Fruit fly (Drosophila melanogaster) Kc167 (cell line): ENCODE measurements around the gene Gr97a.

Experiments used
- Myc ChIP-seq: fragments of >200 bp; optimal IDR thresholded peaks from 2 replicates; lab custom pipeline; 2017; ENCODE audit warnings: missing external identifiers
- Sin3A ChIP-seq: fragments of >200 bp; optimal IDR thresholded peaks from 2 replicates; lab custom pipeline; 2018; ENCODE audit warnings: missing external identifiers
- h ChIP-seq: fragments of >200 bp; optimal IDR thresholded peaks from 3 replicates; lab custom pipeline; 2018; ENCODE audit warnings: missing external identifiers
- insv ChIP-seq: fragments of >200 bp; optimal IDR thresholded peaks from 3 replicates; lab custom pipeline; 2018; ENCODE audit warnings: missing external identifiers
- psq ChIP-seq: fragments of >200 bp; optimal IDR thresholded peaks from 2 replicates; lab custom pipeline; 2017; ENCODE audit warnings: missing external identifiers
- ttk ChIP-seq: sonication (Bioruptor generic); optimal IDR thresholded peaks from 2 replicates; lab custom pipeline; 2017; ENCODE audit warnings: missing external identifiers

Gene Gr97a

DNA sequence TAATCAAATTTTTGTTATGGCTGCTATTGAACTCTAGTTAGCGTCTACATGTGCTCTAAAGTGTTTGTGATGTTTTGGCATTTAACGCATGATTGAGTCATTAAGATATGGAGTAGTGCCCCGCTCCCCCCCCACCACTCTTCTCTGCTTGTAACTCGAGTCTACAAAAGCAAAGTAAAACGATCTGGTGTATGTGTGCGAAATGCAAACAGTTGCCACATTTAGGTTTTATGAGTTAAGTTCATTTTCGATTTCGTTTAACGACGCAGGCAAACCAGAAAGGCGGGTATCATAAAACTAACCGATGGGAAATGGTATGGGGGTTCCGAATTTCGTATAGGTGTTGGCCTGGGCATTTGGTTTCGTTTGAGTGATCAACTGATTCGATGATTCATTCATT, 31.8 kb downstream of the Gr97a start:
- no peak for TF ChIP-seq Myc (lab: Kevin White, UChicago)
- TF ChIP-seq Sin3A: no peak

DNA sequence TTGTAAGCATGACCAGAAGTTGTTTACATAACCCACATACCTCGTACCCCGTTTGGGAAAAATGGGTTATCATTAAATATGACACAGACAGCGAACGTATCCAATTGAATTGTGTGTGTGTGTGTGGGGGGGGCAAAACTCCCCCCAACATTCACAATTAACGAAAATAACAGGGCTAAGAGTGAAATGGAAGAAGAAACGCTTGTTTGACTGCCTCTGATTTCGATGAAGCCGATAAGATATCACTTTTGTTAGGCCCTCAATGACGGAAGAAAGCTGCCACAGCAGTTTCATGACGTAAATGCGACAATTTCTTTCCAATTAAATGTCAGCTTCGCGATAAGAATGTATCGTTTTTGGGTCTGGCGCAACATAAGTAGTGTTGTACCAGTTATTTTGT, 32.4 kb downstream of the Gr97a start:
- TF ChIP-seq h (lab: Kevin White, UChicago) (no peak), Sin3A (no peak), insv (no peak), ttk (lab: Kevin White, UChicago) (no peak), Myc (lab: Kevin White, UChicago) (no peak), psq (lab: Kevin White, UChicago) (no peak)

DNA sequence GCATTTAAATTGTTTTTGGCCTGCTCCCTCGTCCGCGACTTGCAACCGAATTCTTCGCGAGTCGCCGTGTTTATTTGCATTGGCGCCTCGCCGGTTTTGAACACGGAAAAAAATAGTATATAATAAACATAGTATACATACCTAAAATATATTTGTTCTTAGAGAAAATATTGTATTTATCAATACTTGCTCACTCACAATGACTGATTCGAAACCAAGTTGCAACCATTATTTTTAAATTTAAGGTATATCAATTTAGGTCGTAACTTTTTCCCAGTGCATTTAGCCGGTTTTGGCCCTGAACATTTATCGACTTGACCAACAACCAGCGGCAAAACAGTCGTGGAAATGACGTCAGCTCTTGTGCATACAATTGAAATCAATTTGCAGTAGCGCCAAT, 37.9 kb downstream of the Gr97a start:
- TF ChIP-seq Myc (lab: Kevin White, UChicago): no peak

DNA sequence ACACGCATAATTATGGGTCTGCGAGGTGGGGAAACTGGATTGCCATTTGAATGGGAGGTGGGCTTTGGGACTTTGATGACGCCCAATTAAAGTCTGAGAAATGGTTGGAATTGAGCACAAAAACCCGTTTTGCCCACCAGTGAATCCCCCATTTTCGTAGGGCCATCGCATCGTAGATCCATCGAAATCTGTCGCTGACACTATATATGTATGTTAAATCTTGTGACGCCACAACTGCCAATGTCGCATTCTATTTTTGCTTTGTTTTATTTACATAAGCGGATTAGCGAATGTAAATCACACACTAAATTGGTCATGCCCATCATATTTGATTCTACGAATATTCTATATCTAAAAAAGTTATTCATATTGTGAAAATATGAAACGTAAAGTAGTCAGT, 39.8 kb downstream of the Gr97a start:
- TF ChIP-seq Sin3A (no peak), insv (no peak), Myc (lab: Kevin White, UChicago) (no peak), ttk (lab: Kevin White, UChicago) (no peak), psq (lab: Kevin White, UChicago) (no peak), h (lab: Kevin White, UChicago) (no peak)

DNA sequence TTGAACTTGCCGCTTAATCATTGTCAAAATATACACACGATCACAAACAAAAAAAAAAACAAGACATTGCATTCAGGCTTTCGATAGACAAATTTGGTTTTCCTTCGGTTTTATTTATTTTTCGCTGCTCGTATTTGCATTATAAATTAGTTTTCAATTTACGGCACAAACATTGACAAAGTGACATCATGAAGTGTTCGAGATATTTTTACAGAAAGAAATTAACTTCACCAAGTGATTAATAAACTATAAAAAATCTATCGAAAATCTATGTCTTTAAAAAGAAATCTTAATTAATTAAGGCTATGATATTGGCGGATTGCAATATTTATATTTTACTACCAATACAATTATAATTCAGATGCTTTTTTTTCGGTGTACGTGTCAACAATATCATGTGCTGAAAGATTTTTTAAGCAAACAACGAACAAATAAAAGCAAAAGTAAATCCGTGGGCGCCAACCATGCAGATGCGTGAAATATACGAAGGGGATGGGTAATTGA, 42.4 kb downstream of the Gr97a start:
- TF ChIP-seq h (lab: Kevin White, UChicago): no peak
- no peak for TF ChIP-seq Myc (lab: Kevin White, UChicago)
- no peak for TF ChIP-seq psq (lab: Kevin White, UChicago)
- no peak for TF ChIP-seq Sin3A
- TF ChIP-seq ttk (lab: Kevin White, UChicago): no peak
- TF ChIP-seq insv: no peak

DNA sequence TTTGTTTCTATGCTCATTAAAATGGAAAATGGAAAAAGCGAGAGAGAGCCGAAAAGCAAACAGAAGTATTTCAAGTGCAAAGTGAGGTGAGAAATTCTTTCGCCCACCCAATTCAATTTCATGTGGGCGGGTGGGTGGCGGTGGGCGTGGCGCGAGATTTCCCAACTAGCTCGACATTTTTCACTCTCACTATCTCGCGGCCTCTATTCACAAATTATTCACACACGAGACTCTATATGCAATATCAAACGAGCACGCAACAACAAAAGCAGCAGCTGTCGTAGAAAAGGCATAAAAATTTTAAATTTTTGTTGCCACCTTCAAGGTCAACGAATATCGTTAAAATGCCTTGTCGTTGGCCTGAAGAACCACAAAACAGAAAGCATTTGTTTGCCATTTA, 47.4 kb downstream of the Gr97a start:
- TF ChIP-seq Sin3A (no peak), insv (no peak), psq (lab: Kevin White, UChicago) (no peak), h (lab: Kevin White, UChicago) (no peak), ttk (lab: Kevin White, UChicago) (no peak), Myc (lab: Kevin White, UChicago) (no peak)

DNA sequence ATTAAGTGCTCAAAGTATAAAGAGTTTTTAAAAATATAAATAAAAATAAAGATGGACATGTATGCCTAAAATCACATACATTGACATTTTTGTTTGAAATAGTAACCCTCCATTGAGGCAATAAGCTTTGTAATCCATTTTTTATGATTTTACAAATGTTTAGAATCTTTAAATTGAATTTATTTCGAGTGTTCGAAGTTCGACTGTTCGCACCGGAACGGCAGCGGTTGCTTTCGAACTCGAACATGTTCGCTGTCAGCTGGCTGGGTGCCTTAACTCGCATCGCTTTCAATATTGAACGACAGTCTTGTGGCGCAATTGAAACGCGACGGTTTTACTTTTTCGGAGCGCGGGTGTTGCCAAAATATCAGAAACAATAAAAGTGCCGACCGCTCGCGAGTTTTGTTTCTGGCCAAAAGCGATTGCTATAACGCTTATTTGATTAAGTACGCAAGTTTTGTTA, 50.8 kb downstream of the Gr97a start, which contains the start of gene CG46339:
Gene CG46339 (plus strand): TSS at position 299 of the 463 bp plus-strand sequence.
- TF ChIP-seq Sin3A (no peak), psq (lab: Kevin White, UChicago) (no peak), Myc (lab: Kevin White, UChicago) (no peak), h (lab: Kevin White, UChicago) (no peak), insv (no peak), ttk (lab: Kevin White, UChicago) (no peak)
